Worm (Caenorhabditis elegans): Measurements from ENCODE around the gene srg-46.

Gene srg-46

DNA sequence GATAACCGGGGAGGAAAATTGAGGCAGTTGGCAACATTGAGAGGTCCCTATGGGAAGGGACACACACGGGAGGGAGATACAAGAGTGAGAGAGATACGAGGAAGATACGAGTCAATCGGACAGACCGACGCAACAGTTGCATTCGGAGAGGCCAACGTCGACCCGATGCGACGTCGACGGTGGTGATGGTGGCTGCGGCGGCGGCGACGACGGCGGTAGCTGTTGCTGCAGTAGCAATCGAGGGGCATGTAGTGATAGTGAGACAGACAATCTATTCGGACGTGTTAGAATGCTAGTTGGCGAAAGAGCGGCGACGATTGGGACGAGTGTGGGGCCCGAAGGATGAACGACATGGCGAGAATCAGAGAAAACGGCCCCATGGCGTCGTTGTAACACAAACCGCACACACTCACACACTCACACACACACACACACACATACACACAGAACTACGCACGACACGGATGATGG, 29.9 kb downstream of the srg-46 start (continued):
- no peak for TF ChIP-seq ceh-88 (GFP tag; IDR thresholded peaks at IDR 0.05)
- no peak for TF ChIP-seq unc-62 (GFP tag; optimal IDR thresholded peaks at IDR 0.05)
- peak in 1 of 2 experiments; percentile 17 for TF ChIP-seq mdl-1 (tag; optimal IDR thresholded peaks at IDR 0.05)
- TF ChIP-seq ama-1 (optimal IDR thresholded peaks at IDR 0.05), result no peak
- TF ChIP-seq nhr-28 (tag; optimal IDR thresholded peaks at IDR 0.05), result no peak
- TF ChIP-seq rnt-1 (tag; optimal IDR thresholded peaks at IDR 0.05), result peak; percentile 79
- TF ChIP-seq unc-86 (tag; optimal IDR thresholded peaks at IDR 0.05), result no peak
- no peak for TF ChIP-seq unc-98 (GFP tag; IDR thresholded peaks at IDR 0.05)
- no peak for TF ChIP-seq mab-9 (GFP tag; IDR thresholded peaks at IDR 0.05)
- TF ChIP-seq efl-3 (GFP tag; optimal IDR thresholded peaks at IDR 0.05), result no peak
- TF ChIP-seq fos-1 (tag; optimal IDR thresholded peaks at IDR 0.05), result no peak
- no peak for TF ChIP-seq elt-3 (tag; optimal IDR thresholded peaks at IDR 0.05)
- peak; percentile 62 for TF ChIP-seq unc-130 (tag; optimal IDR thresholded peaks at IDR 0.05)
- no peak for TF ChIP-seq egl-27 (tag; optimal IDR thresholded peaks at IDR 0.05)
- no peak for TF ChIP-seq nhr-90 (tag; optimal IDR thresholded peaks at IDR 0.05; ENCODE audit: poor library complexity)
- TF ChIP-seq alr-1 (tag; optimal IDR thresholded peaks at IDR 0.05; ENCODE audit: borderline replicate concordance), result no peak
- TF ChIP-seq lin-39 (tag; optimal IDR thresholded peaks at IDR 0.05), result no peak
- no peak for TF ChIP-seq isw-1 (GFP tag; IDR thresholded peaks at IDR 0.05)
- TF ChIP-seq swsn-7 (tag; optimal IDR thresholded peaks at IDR 0.05), result peak; percentile 36
- TF ChIP-seq grh-1 (GFP tag; IDR thresholded peaks at IDR 0.05), result no peak
- no peak for TF ChIP-seq fkh-4 (tag; optimal IDR thresholded peaks at IDR 0.05; ENCODE audit: borderline replicate concordance)
- TF ChIP-seq mep-1 (tag; optimal IDR thresholded peaks at IDR 0.05), result no peak
- TF ChIP-seq dpl-1 (GFP tag; optimal IDR thresholded peaks at IDR 0.05), result no peak
- no peak for TF ChIP-seq ets-5 (GFP tag; IDR thresholded peaks at IDR 0.05)
- no peak for TF ChIP-seq hpl-2 (GFP tag; optimal IDR thresholded peaks at IDR 0.05)
- TF ChIP-seq blmp-1 (tag; optimal IDR thresholded peaks at IDR 0.05), result peak; percentile 74
- no peak for TF ChIP-seq ztf-11 (tag; optimal IDR thresholded peaks at IDR 0.05)
- TF ChIP-seq dsc-1 (tag; optimal IDR thresholded peaks at IDR 0.05), result peak; percentile 9
- no peak for TF ChIP-seq fkh-10 (GFP tag; optimal IDR thresholded peaks at IDR 0.05)
- TF ChIP-seq sptf-1 (tag; optimal IDR thresholded peaks at IDR 0.05), result no peak
- no peak for TF ChIP-seq jun-1 (tag; optimal IDR thresholded peaks at IDR 0.05)
- TF ChIP-seq Y116A8C.19 (tag; optimal IDR thresholded peaks at IDR 0.05; ENCODE audit: borderline replicate concordance), result no peak
- TF ChIP-seq ceh-63 (GFP tag; optimal IDR thresholded peaks at IDR 0.05), result no peak
- peak; percentile 49; the same call in 1 of the 2 replicates for TF ChIP-seq nhr-19 (GFP tag; conservative IDR thresholded peaks at IDR 0.05)
- TF ChIP-seq irx-1 (tag; optimal IDR thresholded peaks at IDR 0.05), result no peak
- no peak for TF ChIP-seq C04F5.9 (tag; optimal IDR thresholded peaks at IDR 0.05)
- TF ChIP-seq nhr-12 (tag; optimal IDR thresholded peaks at IDR 0.05), result no peak
- TF ChIP-seq nhr-20 (tag; optimal IDR thresholded peaks at IDR 0.05), result peak; percentile 25
- TF ChIP-seq vab-15 (tag; optimal IDR thresholded peaks at IDR 0.05), result no peak
- TF ChIP-seq aly-2 (tag; optimal IDR thresholded peaks at IDR 0.05), result no peak
- TF ChIP-seq ceh-8 (GFP tag; optimal IDR thresholded peaks at IDR 0.05), result no peak
- no peak for TF ChIP-seq hlh-17 (GFP tag; optimal IDR thresholded peaks at IDR 0.05; ENCODE audit: borderline replicate concordance)
- TF ChIP-seq nhr-11 (tag; optimal IDR thresholded peaks at IDR 0.05), result no peak
- peak; percentile 12 for TF ChIP-seq xbp-1 (tag; optimal IDR thresholded peaks at IDR 0.05)
- TF ChIP-seq aha-1 (tag; optimal IDR thresholded peaks at IDR 0.05), result no peak
- TF ChIP-seq nhr-237 (tag; optimal IDR thresholded peaks at IDR 0.05), result no peak
- no peak for TF ChIP-seq ces-1 (GFP tag; optimal IDR thresholded peaks at IDR 0.05)
- no peak for TF ChIP-seq tbx-2 (tag; optimal IDR thresholded peaks at IDR 0.05)
- TF ChIP-seq nhr-85 (tag), result peak; percentile 53
- TF ChIP-seq pqm-1 (tag; optimal IDR thresholded peaks at IDR 0.05), result no peak
- TF ChIP-seq mef-2 (tag; optimal IDR thresholded peaks at IDR 0.05), result no peak
- TF ChIP-seq snpc-4 (tag; optimal IDR thresholded peaks at IDR 0.05), result no peak
- TF ChIP-seq pag-3 (tag; optimal IDR thresholded peaks at IDR 0.05; ENCODE audit: borderline replicate concordance, insufficient read depth), result no peak
- no peak for TF ChIP-seq ztf-4 (tag; optimal IDR thresholded peaks at IDR 0.05)

Measured in whole organism, L1 larva.